Worm (Caenorhabditis elegans): ENCODE measurements around the gene rbm-25.

The rbm-25 gene

ce11 chrV:12538984-12539852 is 41.2 kb downstream of the rbm-25 start:
- TF ChIP-seq ceh-13 (GFP tag; optimal IDR thresholded peaks at IDR 0.05) (no peak), ets-7 (tag; optimal IDR thresholded peaks at IDR 0.05) (no peak), hmg-4 (GFP tag; optimal IDR thresholded peaks at IDR 0.05) (no peak), F13C5.2 (tag; optimal IDR thresholded peaks at IDR 0.05) (no peak), flt-1 (GFP tag; IDR thresholded peaks at IDR 0.05) (no peak), sea-1 (GFP tag; conservative IDR thresholded peaks at IDR 0.05) (no peak), B0310.2 (tag; optimal IDR thresholded peaks at IDR 0.05) (no peak), tbx-11 (GFP tag; IDR thresholded peaks at IDR 0.05) (no peak), hnd-1 (tag; optimal IDR thresholded peaks at IDR 0.05) (no peak), hmbx-1 (tag; optimal IDR thresholded peaks at IDR 0.05) (no peak), ama-1 (optimal IDR thresholded peaks at IDR 0.05) (no peak), ceh-36 (tag; optimal IDR thresholded peaks at IDR 0.05) (no peak), pes-1 (GFP tag; IDR thresholded peaks at IDR 0.05) (no peak)

- no peak for TF ChIP-seq B0310.2 (tag; optimal IDR thresholded peaks at IDR 0.05)
- no peak for TF ChIP-seq ceh-36 (tag; optimal IDR thresholded peaks at IDR 0.05)
- TF ChIP-seq hmg-4 (GFP tag; optimal IDR thresholded peaks at IDR 0.05): no peak
Observed at ce11 chrV:12540018-12540417, 42.0 kb downstream of the rbm-25 start.

ce11 chrV:12540739-12541138 is 42.7 kb downstream of the rbm-25 start, which contains the start of gene F45D3.2:
TSS of gene F45D3.2 (plus strand) at chrV:12541039.
- TF ChIP-seq hmbx-1 (tag; optimal IDR thresholded peaks at IDR 0.05) (no peak), tra-4 (tag; optimal IDR thresholded peaks at IDR 0.05) (no peak), F13C5.2 (tag; optimal IDR thresholded peaks at IDR 0.05) (no peak), ceh-36 (tag; optimal IDR thresholded peaks at IDR 0.05) (no peak), tbx-11 (GFP tag; IDR thresholded peaks at IDR 0.05) (no peak), scrt-1 (GFP tag; IDR thresholded peaks at IDR 0.05) (no peak), ets-7 (tag; optimal IDR thresholded peaks at IDR 0.05) (no peak), sea-1 (GFP tag; conservative IDR thresholded peaks at IDR 0.05) (no peak), flt-1 (GFP tag; IDR thresholded peaks at IDR 0.05) (no peak)

ce11 chrV:12541207-12541606 is 43.2 kb downstream of the rbm-25 start:
- TF ChIP-seq ama-1 (optimal IDR thresholded peaks at IDR 0.05): no peak
- TF ChIP-seq tbx-11 (GFP tag; IDR thresholded peaks at IDR 0.05): no peak
- TF ChIP-seq ets-7 (tag; optimal IDR thresholded peaks at IDR 0.05): no peak
- no peak for TF ChIP-seq ceh-36 (tag; optimal IDR thresholded peaks at IDR 0.05)
- TF ChIP-seq F13C5.2 (tag; optimal IDR thresholded peaks at IDR 0.05): no peak
- TF ChIP-seq flt-1 (GFP tag; IDR thresholded peaks at IDR 0.05): no peak
- no peak for TF ChIP-seq hnd-1 (tag; optimal IDR thresholded peaks at IDR 0.05)
- TF ChIP-seq sea-1 (GFP tag; conservative IDR thresholded peaks at IDR 0.05): no peak
- no peak for TF ChIP-seq hmg-4 (GFP tag; optimal IDR thresholded peaks at IDR 0.05)
- no peak for TF ChIP-seq pes-1 (GFP tag; IDR thresholded peaks at IDR 0.05)
- TF ChIP-seq ceh-13 (GFP tag; optimal IDR thresholded peaks at IDR 0.05): no peak
- TF ChIP-seq aly-1 (tag; optimal IDR thresholded peaks at IDR 0.05): no peak
- TF ChIP-seq hmbx-1 (tag; optimal IDR thresholded peaks at IDR 0.05): no peak
- TF ChIP-seq tra-4 (tag; optimal IDR thresholded peaks at IDR 0.05): no peak
- no peak for TF ChIP-seq B0310.2 (tag; optimal IDR thresholded peaks at IDR 0.05)
- TF ChIP-seq tbx-37 (GFP tag; conservative IDR thresholded peaks at IDR 0.05): no peak
- no peak for TF ChIP-seq scrt-1 (GFP tag; IDR thresholded peaks at IDR 0.05)

- TF ChIP-seq pes-1 (GFP tag; IDR thresholded peaks at IDR 0.05) (no peak), tbx-11 (GFP tag; IDR thresholded peaks at IDR 0.05) (no peak), ets-7 (tag; optimal IDR thresholded peaks at IDR 0.05) (no peak), scrt-1 (GFP tag; IDR thresholded peaks at IDR 0.05) (no peak), ama-1 (optimal IDR thresholded peaks at IDR 0.05) (no peak), ceh-13 (GFP tag; optimal IDR thresholded peaks at IDR 0.05) (no peak), B0310.2 (tag; optimal IDR thresholded peaks at IDR 0.05) (no peak), hmbx-1 (tag; optimal IDR thresholded peaks at IDR 0.05) (no peak)
Observed at ce11 chrV:12542683-12543319, 44.8 kb downstream of the rbm-25 start.

ce11 chrV:12548830-12549229 is 50.8 kb downstream of the rbm-25 start:
- TF ChIP-seq scrt-1 (GFP tag; IDR thresholded peaks at IDR 0.05): no peak
- TF ChIP-seq tbx-37 (GFP tag; conservative IDR thresholded peaks at IDR 0.05): no peak
- TF ChIP-seq hmg-4 (GFP tag; optimal IDR thresholded peaks at IDR 0.05): no peak
- TF ChIP-seq ceh-13 (GFP tag; optimal IDR thresholded peaks at IDR 0.05): no peak

- TF ChIP-seq ceh-13 (GFP tag; optimal IDR thresholded peaks at IDR 0.05): no peak
- no peak for TF ChIP-seq ceh-36 (tag; optimal IDR thresholded peaks at IDR 0.05)
- no peak for TF ChIP-seq sea-1 (GFP tag; conservative IDR thresholded peaks at IDR 0.05)
- no peak for TF ChIP-seq hmg-4 (GFP tag; optimal IDR thresholded peaks at IDR 0.05)
- no peak for TF ChIP-seq ets-7 (tag; optimal IDR thresholded peaks at IDR 0.05)
- no peak for TF ChIP-seq scrt-1 (GFP tag; IDR thresholded peaks at IDR 0.05)
- no peak for TF ChIP-seq hmbx-1 (tag; optimal IDR thresholded peaks at IDR 0.05)
- no peak for TF ChIP-seq tbx-37 (GFP tag; conservative IDR thresholded peaks at IDR 0.05)
- no peak for TF ChIP-seq hnd-1 (tag; optimal IDR thresholded peaks at IDR 0.05)
- TF ChIP-seq pes-1 (GFP tag; IDR thresholded peaks at IDR 0.05): no peak
- no peak for TF ChIP-seq aly-1 (tag; optimal IDR thresholded peaks at IDR 0.05)
- TF ChIP-seq F13C5.2 (tag; optimal IDR thresholded peaks at IDR 0.05): no peak
- TF ChIP-seq tbx-11 (GFP tag; IDR thresholded peaks at IDR 0.05): no peak
- no peak for TF ChIP-seq tra-4 (tag; optimal IDR thresholded peaks at IDR 0.05)
- no peak for TF ChIP-seq ama-1 (optimal IDR thresholded peaks at IDR 0.05)
Observed at ce11 chrV:12549604-12550003, 51.6 kb downstream of the rbm-25 start.

Data from whole organism, early embryonic.